Fruit fly (Drosophila melanogaster): ENCODE results near the gene wuho.

dm6 chrX:6303675-6304074 lies 15.8 kb downstream of the wuho start, which contains the start of gene CG3823:
- TF ChIP-seq CTCF (optimal IDR thresholded peaks at IDR 0.05) (no peak), CG8478 (optimal IDR thresholded peaks at IDR 0.05) (no peak)

All from S2 (cell line).